Worm (Caenorhabditis elegans) whole organism, L3 larva: Measurements from ENCODE around the gene F10B5.2.
A peak's percentile ranks its signal among the peaks of the same experiment; 100 is the strongest.

ENCODE experiments used
- R02D3.7 ChIP-seq: fragments of 150-350 bp; optimal IDR thresholded peaks from 2 replicates; lab custom pipeline; 2014; ENCODE audit warnings: missing biosample characterization, missing genetic modification characterization
- ZK546.5 ChIP-seq: sonication (generic microtip); optimal IDR thresholded peaks from 2 replicates; lab custom pipeline; 2017; ENCODE audit warnings: missing biosample characterization, missing genetic modification characterization
- aly-2 ChIP-seq: fragments of 150-350 bp; optimal IDR thresholded peaks from 2 replicates; lab custom pipeline; 2014; ENCODE audit warnings: missing biosample characterization, missing genetic modification characterization
- ama-1 ChIP-seq: fragments of 150-350 bp; optimal IDR thresholded peaks from 2 replicates; lab custom pipeline; 2018
- ceh-16 ChIP-seq: sonication (generic microtip); optimal IDR thresholded peaks from 2 replicates; lab custom pipeline; 2017; ENCODE audit warnings: missing biosample characterization, missing genetic modification characterization
- ceh-28 ChIP-seq: fragments of 150-350 bp; optimal IDR thresholded peaks from 2 replicates; lab custom pipeline; 2014; ENCODE audit warnings: missing biosample characterization, missing genetic modification reagents, missing genetic modification characterization
- ceh-82 ChIP-seq: fragments of 150-350 bp; optimal IDR thresholded peaks from 2 replicates; lab custom pipeline; 2014; ENCODE audit warnings: missing biosample characterization, missing genetic modification characterization
- daf-12 ChIP-seq: fragments of 150-350 bp; optimal IDR thresholded peaks from 2 replicates; lab custom pipeline; 2014; ENCODE audit warnings: missing biosample characterization, missing genetic modification reagents, missing genetic modification characterization
- egl-27 ChIP-seq: sonication (generic microtip); optimal IDR thresholded peaks from 4 replicates; lab custom pipeline; 2017; ENCODE audit warnings: missing biosample characterization, missing genetic modification reagents, missing genetic modification characterization
- egl-5 ChIP-seq: fragments of 150-350 bp; optimal IDR thresholded peaks from 2 replicates; lab custom pipeline; 2017; ENCODE audit warnings: missing biosample characterization, missing genetic modification reagents, missing genetic modification characterization, inconsistent platforms
- elt-1 ChIP-seq: fragments of 150-350 bp; optimal IDR thresholded peaks from 2 replicates; lab custom pipeline; 2014; ENCODE audit warnings: missing biosample characterization, missing genetic modification characterization
- elt-2 ChIP-seq: sonication (generic microtip); optimal IDR thresholded peaks from 2 replicates; lab custom pipeline; 2016; ENCODE audit warnings: missing genetic modification reagents, mild to moderate bottlenecking, missing genetic modification characterization, missing compliant biosample characterization
- elt-3 ChIP-seq, 3 experiments: fragments of 150-350 bp in 1 of 3; sonication (generic microtip) in 2 of 3; optimal IDR thresholded peaks; 2 replicates in 2 of 3; 4 replicates in 1 of 3; lab custom pipeline; 2014 to 2017; ENCODE audit warnings: missing biosample characterization in 3 of 3, missing genetic modification characterization in 3 of 3
- fkh-10 ChIP-seq: sonication (generic microtip); optimal IDR thresholded peaks from 2 replicates; lab custom pipeline; 2017; ENCODE audit warnings: missing biosample characterization, missing genetic modification reagents, missing genetic modification characterization
- fkh-2 ChIP-seq: fragments of 150-350 bp; optimal IDR thresholded peaks from 2 replicates; lab custom pipeline; 2014; ENCODE audit warnings: missing biosample characterization, missing genetic modification reagents, missing genetic modification characterization
- fos-1 ChIP-seq: fragments of 150-350 bp; optimal IDR thresholded peaks from 2 replicates; lab custom pipeline; 2014; ENCODE audit warnings: missing biosample characterization, missing genetic modification characterization
- hmg-11 ChIP-seq: sonication (generic microtip); optimal IDR thresholded peaks from 2 replicates; lab custom pipeline; 2016; ENCODE audit warnings: missing genetic modification characterization, missing compliant biosample characterization
- jun-1 ChIP-seq: fragments of 150-350 bp; optimal IDR thresholded peaks from 2 replicates; lab custom pipeline; 2014; ENCODE audit warnings: missing biosample characterization, missing genetic modification reagents, missing genetic modification characterization
- lin-15B ChIP-seq: fragments of 150-350 bp; optimal IDR thresholded peaks from 2 replicates; lab custom pipeline; 2014; ENCODE audit warnings: missing biosample characterization, missing genetic modification characterization
- lin-39 ChIP-seq: fragments of 150-350 bp; optimal IDR thresholded peaks from 2 replicates; lab custom pipeline; 2018; ENCODE audit warnings: missing biosample characterization, missing genetic modification reagents, missing genetic modification characterization
- lsy-12 ChIP-seq: sonication (generic microtip); optimal IDR thresholded peaks from 2 replicates; lab custom pipeline; 2016; ENCODE audit warnings: mild to moderate bottlenecking, missing genetic modification characterization, missing compliant biosample characterization
- mdl-1 ChIP-seq: fragments of 150-350 bp; optimal IDR thresholded peaks from 2 replicates; lab custom pipeline; 2014; ENCODE audit warnings: missing biosample characterization, missing genetic modification characterization
- mml-1 ChIP-seq: fragments of 150-350 bp; sonication (generic microtip); optimal IDR thresholded peaks from 3 replicates; lab custom pipeline; 2014; ENCODE audit warnings: missing biosample characterization, missing genetic modification characterization
- nfya-1 ChIP-seq: sonication (generic microtip); optimal IDR thresholded peaks from 2 replicates; lab custom pipeline; 2017; ENCODE audit warnings: missing genetic modification characterization, mild to moderate bottlenecking, missing compliant biosample characterization, antibody characterized with exemption, moderate library complexity; ENCODE audit not compliant: insufficient read depth
- nhr-11 ChIP-seq: fragments of 150-350 bp; optimal IDR thresholded peaks from 2 replicates; lab custom pipeline; 2014; ENCODE audit warnings: missing biosample characterization, missing genetic modification characterization
- nhr-12 ChIP-seq: fragments of 150-350 bp; optimal IDR thresholded peaks from 2 replicates; lab custom pipeline; 2014; ENCODE audit warnings: missing biosample characterization, missing genetic modification characterization
- nhr-23 ChIP-seq: fragments of 150-350 bp; optimal IDR thresholded peaks from 2 replicates; lab custom pipeline; 2014; ENCODE audit warnings: missing biosample characterization, missing genetic modification reagents, missing genetic modification characterization
- nhr-237 ChIP-seq: fragments of 150-350 bp; optimal IDR thresholded peaks from 2 replicates; lab custom pipeline; 2014; ENCODE audit warnings: missing biosample characterization, missing genetic modification characterization
- nhr-25 ChIP-seq: sonication (generic microtip); optimal IDR thresholded peaks from 2 replicates; lab custom pipeline; 2017; ENCODE audit warnings: missing biosample characterization, missing genetic modification characterization
- nhr-28 ChIP-seq: fragments of 150-350 bp; optimal IDR thresholded peaks from 2 replicates; lab custom pipeline; 2014; ENCODE audit warnings: missing biosample characterization, missing genetic modification characterization
- nhr-43 ChIP-seq: sonication (generic microtip); optimal IDR thresholded peaks from 2 replicates; lab custom pipeline; 2016; ENCODE audit warnings: mild to moderate bottlenecking, missing genetic modification characterization, missing compliant biosample characterization; ENCODE audit not compliant: poor library complexity, severe bottlenecking
- nhr-76 ChIP-seq: fragments of 150-350 bp; sonication (generic microtip); optimal IDR thresholded peaks from 5 replicates; lab custom pipeline; 2014; ENCODE audit warnings: missing biosample characterization, missing genetic modification characterization
- nhr-77 ChIP-seq: fragments of 150-350 bp; optimal IDR thresholded peaks from 2 replicates; lab custom pipeline; 2014; ENCODE audit warnings: missing biosample characterization, missing genetic modification characterization
- pha-4 ChIP-seq: fragments of 150-350 bp; optimal IDR thresholded peaks from 2 replicates; lab custom pipeline; 2014; ENCODE audit warnings: missing biosample characterization, missing genetic modification reagents, missing genetic modification characterization
- pqm-1 ChIP-seq: fragments of 150-350 bp; optimal IDR thresholded peaks from 2 replicates; lab custom pipeline; 2017; ENCODE audit warnings: missing biosample characterization, missing genetic modification characterization, inconsistent platforms
- sea-2 ChIP-seq: fragments of 150-350 bp; sonication (generic microtip); optimal IDR thresholded peaks from 4 replicates; lab custom pipeline; 2014; ENCODE audit warnings: missing biosample characterization, missing genetic modification reagents, missing genetic modification characterization
- skn-1 ChIP-seq: fragments of 150-350 bp; optimal IDR thresholded peaks from 2 replicates; lab custom pipeline; 2014; ENCODE audit warnings: missing biosample characterization, missing genetic modification characterization
- snpc-4 ChIP-seq: fragments of 150-350 bp; optimal IDR thresholded peaks from 2 replicates; lab custom pipeline; 2014; ENCODE audit warnings: missing biosample characterization, missing genetic modification characterization
- tbx-2 ChIP-seq: sonication (generic microtip); optimal IDR thresholded peaks from 2 replicates; lab custom pipeline; 2016; ENCODE audit warnings: mild to moderate bottlenecking, missing genetic modification characterization, missing compliant biosample characterization
- unc-39 ChIP-seq: sonication (generic microtip); optimal IDR thresholded peaks from 4 replicates; lab custom pipeline; 2017; ENCODE audit warnings: missing biosample characterization, missing genetic modification characterization
- unc-62 ChIP-seq: fragments of 150-350 bp; sonication (generic microtip); optimal IDR thresholded peaks from 4 replicates; lab custom pipeline; 2014; ENCODE audit warnings: missing biosample characterization, missing genetic modification reagents, missing genetic modification characterization
- zag-1 ChIP-seq: fragments of 150-350 bp; optimal IDR thresholded peaks from 2 replicates; lab custom pipeline; 2014; ENCODE audit warnings: missing biosample characterization, missing genetic modification characterization
- ztf-11 ChIP-seq: fragments of 150-350 bp; optimal IDR thresholded peaks from 2 replicates; lab custom pipeline; 2014; ENCODE audit warnings: missing biosample characterization, missing genetic modification characterization
- ztf-4 ChIP-seq: fragments of 150-350 bp; optimal IDR thresholded peaks from 2 replicates; lab custom pipeline; 2014; ENCODE audit warnings: missing biosample characterization, missing genetic modification characterization

F10B5.2 gene

DNA sequence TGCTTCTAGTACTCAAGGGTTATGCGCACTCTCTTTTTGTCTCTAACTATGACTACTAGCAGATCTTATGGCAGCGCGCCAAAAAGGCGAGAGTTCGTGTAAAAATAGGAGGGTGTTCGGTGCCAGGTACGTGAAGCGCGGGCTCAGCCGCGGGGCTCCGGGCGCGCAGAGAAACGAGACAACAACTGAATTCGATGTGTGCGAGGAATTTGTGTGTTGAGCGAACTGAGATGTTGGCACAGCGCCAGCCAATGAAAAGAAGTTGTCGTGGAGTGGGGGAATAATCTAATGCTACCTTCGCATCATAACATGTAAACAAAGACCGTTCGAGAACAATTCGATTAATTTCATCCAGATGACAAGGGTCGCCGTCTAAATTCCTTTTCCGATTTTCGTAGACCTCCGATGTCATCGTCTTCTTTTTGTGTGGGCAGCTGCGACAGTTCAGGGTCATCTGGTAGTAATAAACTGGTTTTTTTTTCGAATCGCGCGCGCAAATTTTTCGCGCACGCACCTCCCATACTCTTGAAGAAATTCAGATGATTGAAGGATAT, 13.1 kb upstream of the F10B5.2 start (continued):
- TF ChIP-seq lin-39 (peak; percentile 93), nhr-237 (no peak), nhr-12 (tag; lab: Kevin White, UChicago) (no peak), fos-1 (tag; lab: Kevin White, UChicago) (no peak), unc-39 (tag; lab: Kevin White, UChicago) (no peak), nhr-76 (no peak), hmg-11 (peak; percentile 79), fkh-2 (no peak), fkh-10 (peak; percentile 47), unc-62 (GFP tag; lab: Kevin White, UChicago) (no peak), zag-1 (no peak), egl-27 (no peak), ztf-4 (tag; lab: Kevin White, UChicago) (no peak), nhr-77 (tag; lab: Kevin White, UChicago) (no peak)
- TF ChIP-seq, all 47 proteins: peak for 19

DNA sequence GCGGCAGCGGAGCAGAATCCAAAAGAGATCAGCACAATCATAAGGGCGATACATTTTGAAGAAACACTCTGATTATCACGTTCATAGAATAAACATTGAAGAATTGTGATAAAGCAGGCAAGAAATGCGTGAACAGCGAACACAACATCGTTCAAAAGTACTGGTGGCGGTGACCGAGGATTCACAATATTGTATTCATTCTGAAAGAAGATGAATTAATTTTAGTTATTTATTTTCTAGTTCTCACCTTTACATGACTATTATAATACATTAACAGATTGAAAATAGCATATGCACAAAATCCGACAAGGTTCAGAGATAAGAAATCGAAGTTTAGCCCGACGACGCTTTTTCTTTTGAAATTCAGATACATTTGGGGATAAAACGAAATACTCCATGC, 8.6 kb upstream of the F10B5.2 start:
- no peak for TF ChIP-seq nhr-76
- no peak for TF ChIP-seq nhr-25
- no peak for TF ChIP-seq elt-1 (tag; lab: Kevin White, UChicago)
- no peak for TF ChIP-seq nhr-23 (tag; lab: Kevin White, UChicago)
- TF ChIP-seq nhr-28 (tag; lab: Kevin White, UChicago), result no peak
- no peak for TF ChIP-seq ceh-28
- TF ChIP-seq pha-4, result no peak
- no peak for TF ChIP-seq ama-1 (lab: Kevin White, UChicago)
- TF ChIP-seq egl-5 (tag; lab: Kevin White, UChicago), result no peak
- no peak for TF ChIP-seq ceh-82 (tag; lab: Kevin White, UChicago)
- TF ChIP-seq nhr-11 (tag; lab: Kevin White, UChicago), result no peak
- no peak for TF ChIP-seq fkh-10
- TF ChIP-seq ceh-16, result no peak
- TF ChIP-seq, all 47 proteins: peak for 0

DNA sequence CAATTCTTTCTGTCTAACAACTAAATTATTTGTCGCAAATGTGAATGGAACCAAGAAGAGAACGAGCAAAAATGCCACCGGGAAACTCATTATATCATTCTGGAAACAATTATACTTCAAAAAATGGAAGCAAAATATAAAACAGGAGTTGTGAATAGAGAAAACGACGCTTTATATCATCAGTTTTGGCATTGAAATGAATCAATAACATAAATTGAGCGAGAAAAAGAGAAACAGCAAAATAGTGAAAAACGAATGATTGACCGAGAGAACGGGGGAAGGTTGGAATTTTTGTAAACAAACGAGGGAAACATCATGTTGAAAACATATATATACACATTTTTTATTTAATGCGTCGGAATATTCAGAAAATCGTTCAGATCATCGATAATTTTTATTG, 7.7 kb upstream of the F10B5.2 start, which contains the start of gene ctns-1:
TSS of gene ctns-1 (minus strand) at position 101 of the 400 bp plus-strand sequence.
- TF ChIP-seq pha-4, result peak; percentile 30
- TF ChIP-seq nhr-237, result no peak
- no peak for TF ChIP-seq nhr-25
- TF ChIP-seq, all 47 proteins: peak for 1

DNA sequence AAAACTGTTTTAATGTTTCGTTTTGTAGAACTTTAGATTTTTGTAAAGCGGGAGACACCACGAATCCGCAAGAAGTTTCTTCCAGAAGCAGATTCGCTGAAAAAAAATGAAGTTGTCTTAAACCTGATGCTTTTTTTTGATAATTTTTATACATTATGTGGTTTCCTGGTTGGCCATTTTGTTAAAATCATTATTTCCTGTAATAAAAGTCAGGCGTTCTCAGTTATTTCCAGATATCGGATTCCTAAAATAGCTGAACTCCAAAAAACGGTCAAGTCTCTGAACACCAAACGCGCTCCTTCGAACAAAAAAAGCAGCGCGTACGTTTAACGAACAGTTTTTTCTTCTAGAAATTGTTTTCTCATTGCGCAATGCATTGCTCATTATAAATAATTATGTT, 7.2 kb upstream of the F10B5.2 start:
- TF ChIP-seq sea-2 (GFP tag; lab: Kevin White, UChicago), result no peak
- TF ChIP-seq jun-1, result no peak
- TF ChIP-seq hmg-11, result no peak
- TF ChIP-seq elt-2 (tag; lab: Kevin White, UChicago), result no peak
- TF ChIP-seq nfya-1 (tag; lab: Kevin White, UChicago), result peak; percentile 26
- no peak for TF ChIP-seq lin-39
- no peak for TF ChIP-seq nhr-23 (tag; lab: Kevin White, UChicago)
- TF ChIP-seq nhr-12 (tag; lab: Kevin White, UChicago), result no peak
- TF ChIP-seq tbx-2 (tag; lab: Kevin White, UChicago), result no peak
- no peak for TF ChIP-seq daf-12 (tag; lab: Kevin White, UChicago)
- TF ChIP-seq egl-5 (tag; lab: Kevin White, UChicago), result no peak
- no peak for TF ChIP-seq ceh-28
- peak; percentile 14 for TF ChIP-seq snpc-4 (tag; lab: Kevin White, UChicago)
- no peak for TF ChIP-seq nhr-43 (tag; lab: Kevin White, UChicago)
- peak; percentile 53 for TF ChIP-seq pha-4
- TF ChIP-seq elt-3 (tag; optimal IDR thresholded peaks at IDR 0.05; lab: Kevin White, UChicago), result no peak
- TF ChIP-seq mdl-1, result no peak
- TF ChIP-seq elt-1 (tag; lab: Kevin White, UChicago), result no peak
- no peak for TF ChIP-seq ztf-4 (tag; lab: Kevin White, UChicago)
- TF ChIP-seq mml-1 (tag; lab: Kevin White, UChicago), result no peak
- TF ChIP-seq nhr-28 (tag; lab: Kevin White, UChicago), result no peak
- TF ChIP-seq ceh-16, result no peak
- TF ChIP-seq lin-15B (tag; lab: Kevin White, UChicago), result peak; percentile 31
- no peak for TF ChIP-seq unc-39 (tag; lab: Kevin White, UChicago)
- no peak for TF ChIP-seq nhr-237
- no peak for TF ChIP-seq lsy-12 (tag; lab: Kevin White, UChicago)
- TF ChIP-seq ztf-11 (tag; lab: Kevin White, UChicago), result no peak
- TF ChIP-seq nhr-76, result no peak
- TF ChIP-seq fkh-10, result no peak
- TF ChIP-seq fos-1 (tag; lab: Kevin White, UChicago), result no peak
- TF ChIP-seq ceh-82 (tag; lab: Kevin White, UChicago), result no peak
- no peak for TF ChIP-seq R02D3.7
- peak; percentile 16 for TF ChIP-seq nhr-25
- no peak for TF ChIP-seq egl-27
- no peak for TF ChIP-seq aly-2 (tag; lab: Kevin White, UChicago)
- TF ChIP-seq fkh-2, result no peak
- TF ChIP-seq pqm-1, result no peak
- TF ChIP-seq skn-1 (tag; lab: Kevin White, UChicago), result no peak
- no peak for TF ChIP-seq zag-1
- TF ChIP-seq ZK546.5 (tag; lab: Kevin White, UChicago), result no peak
- no peak for TF ChIP-seq ama-1 (lab: Kevin White, UChicago)
- TF ChIP-seq, all 47 proteins: peak for 5
